Worm (Caenorhabditis elegans): ENCODE data around the gene srg-37.
A peak's percentile ranks its signal among the peaks of the same experiment; 100 is the strongest.

srg-37 gene

ce11 chrX:14247436-14248103 lies 12.7 kb upstream of the srg-37 start, which contains the start of gene K04C1.5:
K04C1.5 (plus strand) TSS chrX:14248053.
- TF ChIP-seq nhr-11 (tag; optimal IDR thresholded peaks at IDR 0.05): no peak
- peak; percentile 58 for TF ChIP-seq aha-1 (tag)
- no peak for TF ChIP-seq nhr-42 (GFP tag; IDR thresholded peaks at IDR 0.05)
- no peak for TF ChIP-seq mdl-1 (tag; optimal IDR thresholded peaks at IDR 0.05)
- TF ChIP-seq hmg-1.1 (GFP tag; IDR thresholded peaks at IDR 0.05): no peak

- TF ChIP-seq ceh-62 (tag; optimal IDR thresholded peaks at IDR 0.05) (no peak), hlh-11 (tag; optimal IDR thresholded peaks at IDR 0.05) (no peak), D1046.2 (GFP tag; IDR thresholded peaks at IDR 0.05) (no peak), lir-3 (tag; optimal IDR thresholded peaks at IDR 0.05) (no peak), attf-4 (tag; optimal IDR thresholded peaks at IDR 0.05) (no peak), lin-38 (GFP tag; IDR thresholded peaks at IDR 0.05) (no peak), daf-8 (GFP tag; IDR thresholded peaks at IDR 0.05) (no peak), duxl-1 (tag; optimal IDR thresholded peaks at IDR 0.05; ENCODE audit: poor library complexity) (no peak), Y5F2A.4 (GFP tag; optimal IDR thresholded peaks at IDR 0.05) (no peak), aly-2 (tag; optimal IDR thresholded peaks at IDR 0.05) (no peak), ceh-28 (tag; optimal IDR thresholded peaks at IDR 0.05) (no peak), T20F7.1 (GFP tag; optimal IDR thresholded peaks at IDR 0.05) (no peak), daf-12 (tag; optimal IDR thresholded peaks at IDR 0.05) (no peak), lin-1 (GFP tag; IDR thresholded peaks at IDR 0.05) (no peak)
These were observed 11.7 kb upstream of the srg-37 start, which contains the start of gene mlc-6 for ce11 chrX:14246518-14246917. mlc-6 (minus strand) TSS chrX:14246618.

- TF ChIP-seq F10B5.3 (tag; optimal IDR thresholded peaks at IDR 0.05) (no peak), mxl-3 (GFP tag; optimal IDR thresholded peaks at IDR 0.05) (peak; percentile 25), tra-1 (GFP tag; IDR thresholded peaks at IDR 0.05) (no peak), rbr-2 (tag; optimal IDR thresholded peaks at IDR 0.05) (no peak), zag-1 (tag; optimal IDR thresholded peaks at IDR 0.05) (no peak), lin-13 (GFP tag; optimal IDR thresholded peaks at IDR 0.05) (no peak), nhr-102 (tag; optimal IDR thresholded peaks at IDR 0.05) (no peak), lin-39 (tag; optimal IDR thresholded peaks at IDR 0.05) (no peak), aha-1 (tag) (peak; percentile 70), mdt-29 (GFP tag; IDR thresholded peaks at IDR 0.05) (no peak), pha-4 (GFP tag; IDR thresholded peaks at IDR 0.05) (no peak), pha-4 (tag; optimal IDR thresholded peaks at IDR 0.05) (peak; percentile 14), nhr-10 (tag; optimal IDR thresholded peaks at IDR 0.05) (no peak), set-16 (GFP tag; IDR thresholded peaks at IDR 0.05) (no peak), nhr-76 (tag; optimal IDR thresholded peaks at IDR 0.05) (no peak), zfp-3 (GFP tag; conservative IDR thresholded peaks at IDR 0.05) (no peak), pqm-1 (tag; optimal IDR thresholded peaks at IDR 0.05) (no peak), fkh-10 (GFP tag; optimal IDR thresholded peaks at IDR 0.05) (no peak), lir-3 (tag; optimal IDR thresholded peaks at IDR 0.05) (no peak), unc-62 (GFP tag; optimal IDR thresholded peaks at IDR 0.05 in 1 of 2) (peak in 1 of 2 experiments; percentile 16), unc-62 (tag; optimal IDR thresholded peaks at IDR 0.05) (no peak), snpc-4 (tag; optimal IDR thresholded peaks at IDR 0.05) (no peak), nhr-28 (tag; optimal IDR thresholded peaks at IDR 0.05) (peak; percentile 71), T26A8.4 (GFP tag; IDR thresholded peaks at IDR 0.05) (no peak), unc-39 (tag; optimal IDR thresholded peaks at IDR 0.05) (no peak), mdl-1 (tag; optimal IDR thresholded peaks at IDR 0.05) (no peak), nhr-111 (GFP tag; optimal IDR thresholded peaks at IDR 0.05) (no peak), ceh-82 (tag; optimal IDR thresholded peaks at IDR 0.05) (no peak), dve-1 (tag; optimal IDR thresholded peaks at IDR 0.05; ENCODE audit: insufficient read depth) (peak; percentile 33), ama-1 (optimal IDR thresholded peaks at IDR 0.05) (no peak)
These were observed 9.7 kb upstream of the srg-37 start for ce11 chrX:14244493-14244892.
